Worm (Caenorhabditis elegans): Measurements from ENCODE around the gene C31G12.3.
A peak's percentile ranks its signal among the peaks of the same experiment; 100 is the strongest.

Gene C31G12.3

DNA sequence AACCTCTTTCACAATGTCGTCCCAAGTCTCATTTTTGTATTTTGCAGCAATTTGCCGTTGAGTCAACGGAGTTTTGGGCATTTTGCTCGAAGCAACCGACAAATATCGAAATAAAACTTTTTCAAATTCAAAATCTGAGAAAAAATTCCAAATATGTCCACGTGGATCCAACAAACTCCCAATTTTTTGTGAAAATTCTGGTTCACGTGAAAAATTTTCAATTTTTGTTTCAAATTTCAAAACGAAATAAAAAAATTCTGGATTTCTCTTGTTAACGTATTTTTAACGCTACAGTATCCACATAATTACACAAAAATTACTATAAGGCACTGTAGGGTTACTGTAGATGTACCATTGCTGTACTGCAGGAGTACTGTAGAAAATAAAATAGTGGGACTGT, 23.8 kb upstream of the C31G12.3 start, which contains the start of gene C14A6.13:
C14A6.13 (minus strand) TSS at position 101 of the 400 bp plus-strand sequence.
- TF ChIP-seq klf-2 (GFP tag; conservative IDR thresholded peaks at IDR 0.05), result no peak
- TF ChIP-seq tab-1 (GFP tag; IDR thresholded peaks at IDR 0.05), result no peak
- TF ChIP-seq ztf-23 (GFP tag; IDR thresholded peaks at IDR 0.05), result no peak
- no peak for TF ChIP-seq flt-1 (GFP tag; IDR thresholded peaks at IDR 0.05)
- no peak for TF ChIP-seq cog-1 (tag; optimal IDR thresholded peaks at IDR 0.05)
- TF ChIP-seq ztf-29 (GFP tag; IDR thresholded peaks at IDR 0.05), result no peak
- no peak for TF ChIP-seq ref-1 (GFP tag; conservative IDR thresholded peaks at IDR 0.05)
- TF ChIP-seq med-1 (GFP tag; optimal IDR thresholded peaks at IDR 0.05; ENCODE audit: insufficient read depth), result no peak
- no peak for TF ChIP-seq T22C8.4 (GFP tag; IDR thresholded peaks at IDR 0.05)

DNA sequence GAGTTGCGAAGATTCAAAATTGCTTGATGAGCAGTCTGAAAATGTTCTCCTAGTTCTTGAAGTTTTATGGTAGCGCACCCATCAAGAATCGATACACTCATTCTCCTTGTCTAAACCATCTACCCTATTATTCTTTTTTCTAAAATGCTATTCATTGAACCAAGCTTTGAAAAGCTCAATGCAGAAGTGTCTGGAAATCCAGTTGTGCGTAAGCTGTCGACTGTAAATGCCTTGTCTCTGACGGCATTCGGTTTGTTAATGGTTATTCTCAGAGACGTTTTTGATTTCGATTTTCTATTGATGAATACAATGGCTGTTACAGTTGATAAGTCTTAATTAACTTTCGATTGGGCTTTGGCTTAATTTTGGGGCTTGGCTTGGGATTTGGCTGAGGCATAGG, 22.4 kb upstream of the C31G12.3 start, which contains the start of gene C14A6.12:
C14A6.12 (minus strand) TSS at position 101 of the 400 bp plus-strand sequence.
- TF ChIP-seq med-1 (GFP tag; optimal IDR thresholded peaks at IDR 0.05; ENCODE audit: insufficient read depth), result no peak
- no peak for TF ChIP-seq ztf-23 (GFP tag; IDR thresholded peaks at IDR 0.05)
- no peak for TF ChIP-seq cog-1 (tag; optimal IDR thresholded peaks at IDR 0.05)
- TF ChIP-seq flt-1 (GFP tag; IDR thresholded peaks at IDR 0.05), result no peak
- TF ChIP-seq ztf-29 (GFP tag; IDR thresholded peaks at IDR 0.05), result no peak
- TF ChIP-seq T22C8.4 (GFP tag; IDR thresholded peaks at IDR 0.05), result no peak
- no peak for TF ChIP-seq tab-1 (GFP tag; IDR thresholded peaks at IDR 0.05)
- TF ChIP-seq klf-2 (GFP tag; conservative IDR thresholded peaks at IDR 0.05), result no peak
- TF ChIP-seq ref-1 (GFP tag; conservative IDR thresholded peaks at IDR 0.05), result no peak

- TF ChIP-seq ztf-29 (GFP tag; IDR thresholded peaks at IDR 0.05) (no peak), ztf-23 (GFP tag; IDR thresholded peaks at IDR 0.05) (no peak), tab-1 (GFP tag; IDR thresholded peaks at IDR 0.05) (no peak), T22C8.4 (GFP tag; IDR thresholded peaks at IDR 0.05) (no peak)
Measured at ce11 chrV:18163434-18163833, 21.6 kb upstream of the C31G12.3 start.

- TF ChIP-seq flt-1 (GFP tag; IDR thresholded peaks at IDR 0.05), result no peak
- TF ChIP-seq klf-2 (GFP tag; conservative IDR thresholded peaks at IDR 0.05), result no peak
- TF ChIP-seq ztf-29 (GFP tag; IDR thresholded peaks at IDR 0.05), result no peak
- no peak for TF ChIP-seq ref-1 (GFP tag; conservative IDR thresholded peaks at IDR 0.05)
- no peak for TF ChIP-seq cog-1 (tag; optimal IDR thresholded peaks at IDR 0.05)
- no peak for TF ChIP-seq ztf-23 (GFP tag; IDR thresholded peaks at IDR 0.05)
- TF ChIP-seq tab-1 (GFP tag; IDR thresholded peaks at IDR 0.05), result no peak
- TF ChIP-seq T22C8.4 (GFP tag; IDR thresholded peaks at IDR 0.05), result no peak
- no peak for TF ChIP-seq med-1 (GFP tag; optimal IDR thresholded peaks at IDR 0.05; ENCODE audit: insufficient read depth)
Measured at ce11 chrV:18164758-18165157, 20.3 kb upstream of the C31G12.3 start, which contains the start of gene C14A6.5. C14A6.5 (minus strand) TSS chrV:18164858.

ce11 chrV:18167161-18167560, 17.8 kb upstream of the C31G12.3 start, which contains the start of gene C14A6.6:
C14A6.6 (minus strand) TSS chrV:18167261.
- TF ChIP-seq klf-2 (GFP tag; conservative IDR thresholded peaks at IDR 0.05) (no peak), T22C8.4 (GFP tag; IDR thresholded peaks at IDR 0.05) (no peak), med-1 (GFP tag; optimal IDR thresholded peaks at IDR 0.05; ENCODE audit: insufficient read depth) (no peak), ztf-29 (GFP tag; IDR thresholded peaks at IDR 0.05) (no peak), ztf-23 (GFP tag; IDR thresholded peaks at IDR 0.05) (no peak), flt-1 (GFP tag; IDR thresholded peaks at IDR 0.05) (no peak), cog-1 (tag; optimal IDR thresholded peaks at IDR 0.05) (no peak), ref-1 (GFP tag; conservative IDR thresholded peaks at IDR 0.05) (no peak), tab-1 (GFP tag; IDR thresholded peaks at IDR 0.05) (no peak)

DNA sequence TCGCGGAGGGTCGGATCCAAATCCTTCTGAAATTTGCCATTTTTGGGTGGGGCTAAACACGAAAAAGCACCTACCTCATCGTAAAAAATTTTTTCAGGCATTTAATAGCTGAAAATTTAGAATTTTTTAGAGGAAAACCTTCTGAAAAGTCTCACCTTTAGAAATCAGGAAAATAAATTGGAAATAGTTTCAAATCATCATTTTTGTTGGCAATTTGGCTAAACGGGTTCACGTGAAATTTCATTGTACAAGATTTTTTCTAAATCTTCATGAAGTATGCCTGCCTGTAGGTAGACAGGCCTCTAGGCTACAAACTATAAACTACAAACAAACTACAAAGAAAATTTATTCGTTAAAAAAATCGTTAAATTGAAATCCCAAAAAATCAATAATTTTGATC, 16.7 kb upstream of the C31G12.3 start, which contains the start of gene C14A6.7:
C14A6.7 (minus strand) TSS at position 101 of the 400 bp plus-strand sequence.
- no peak for TF ChIP-seq klf-2 (GFP tag; conservative IDR thresholded peaks at IDR 0.05)
- no peak for TF ChIP-seq T22C8.4 (GFP tag; IDR thresholded peaks at IDR 0.05)
- TF ChIP-seq ref-1 (GFP tag; conservative IDR thresholded peaks at IDR 0.05), result no peak
- no peak for TF ChIP-seq med-1 (GFP tag; optimal IDR thresholded peaks at IDR 0.05; ENCODE audit: insufficient read depth)
- no peak for TF ChIP-seq ztf-29 (GFP tag; IDR thresholded peaks at IDR 0.05)
- no peak for TF ChIP-seq tab-1 (GFP tag; IDR thresholded peaks at IDR 0.05)
- TF ChIP-seq ztf-23 (GFP tag; IDR thresholded peaks at IDR 0.05), result no peak

DNA sequence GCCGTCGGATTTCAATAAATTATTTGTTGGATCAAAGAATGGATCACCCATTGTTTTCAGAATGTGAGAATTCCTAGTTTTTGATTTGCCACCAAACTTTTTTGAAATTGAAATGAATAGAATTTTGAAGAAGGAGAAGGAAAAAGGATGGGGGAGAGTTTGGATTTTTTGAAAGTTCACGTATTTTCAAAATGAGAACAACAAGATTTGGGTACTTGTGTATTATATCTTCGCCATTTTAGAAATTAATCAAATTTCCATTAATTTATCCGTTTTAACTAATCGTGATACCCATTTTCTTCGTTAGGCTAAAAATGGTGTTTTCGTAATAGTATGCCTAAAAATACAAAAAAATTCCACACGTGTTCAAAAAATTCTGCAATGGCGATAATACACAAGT, 13.4 kb upstream of the C31G12.3 start, which contains the start of gene C14A6.8:
C14A6.8 (minus strand) TSS at position 101 of the 400 bp plus-strand sequence.
- TF ChIP-seq tab-1 (GFP tag; IDR thresholded peaks at IDR 0.05), result no peak
- TF ChIP-seq med-1 (GFP tag; optimal IDR thresholded peaks at IDR 0.05; ENCODE audit: insufficient read depth), result no peak
- TF ChIP-seq ztf-29 (GFP tag; IDR thresholded peaks at IDR 0.05), result no peak
- no peak for TF ChIP-seq cog-1 (tag; optimal IDR thresholded peaks at IDR 0.05)
- TF ChIP-seq flt-1 (GFP tag; IDR thresholded peaks at IDR 0.05), result no peak
- no peak for TF ChIP-seq ref-1 (GFP tag; conservative IDR thresholded peaks at IDR 0.05)
- no peak for TF ChIP-seq ztf-23 (GFP tag; IDR thresholded peaks at IDR 0.05)
- TF ChIP-seq klf-2 (GFP tag; conservative IDR thresholded peaks at IDR 0.05), result no peak
- no peak for TF ChIP-seq T22C8.4 (GFP tag; IDR thresholded peaks at IDR 0.05)

ce11 chrV:18174951-18175350, 10.1 kb upstream of the C31G12.3 start:
- TF ChIP-seq T22C8.4 (GFP tag; IDR thresholded peaks at IDR 0.05), result 0 out of 2 replicates have a peak, but pooled peaks have one; percentile 28
- TF ChIP-seq ztf-23 (GFP tag; IDR thresholded peaks at IDR 0.05), result 0 out of 2 replicates have a peak, but pooled peaks have one; percentile 47

ce11 chrV:18178659-18179058, 6.4 kb upstream of the C31G12.3 start, which contains the start of gene C31G12.4:
C31G12.4 (minus strand) TSS chrV:18178759.
- no peak for TF ChIP-seq ref-1 (GFP tag; conservative IDR thresholded peaks at IDR 0.05)
- TF ChIP-seq tab-1 (GFP tag; IDR thresholded peaks at IDR 0.05), result no peak
- no peak for TF ChIP-seq flt-1 (GFP tag; IDR thresholded peaks at IDR 0.05)
- no peak for TF ChIP-seq med-1 (GFP tag; optimal IDR thresholded peaks at IDR 0.05; ENCODE audit: insufficient read depth)
- no peak for TF ChIP-seq ztf-29 (GFP tag; IDR thresholded peaks at IDR 0.05)
- TF ChIP-seq T22C8.4 (GFP tag; IDR thresholded peaks at IDR 0.05), result no peak
- TF ChIP-seq cog-1 (tag; optimal IDR thresholded peaks at IDR 0.05), result no peak
- TF ChIP-seq klf-2 (GFP tag; conservative IDR thresholded peaks at IDR 0.05), result no peak
- no peak for TF ChIP-seq ztf-23 (GFP tag; IDR thresholded peaks at IDR 0.05)

ce11 chrV:18179663-18180062, 5.3 kb upstream of the C31G12.3 start, which contains the start of gene C31G12.1:
C31G12.1 (plus strand) TSS chrV:18179963.
- TF ChIP-seq ztf-29 (GFP tag; IDR thresholded peaks at IDR 0.05) (no peak), klf-2 (GFP tag; conservative IDR thresholded peaks at IDR 0.05) (no peak), ztf-23 (GFP tag; IDR thresholded peaks at IDR 0.05) (no peak), flt-1 (GFP tag; IDR thresholded peaks at IDR 0.05) (no peak), cog-1 (tag; optimal IDR thresholded peaks at IDR 0.05) (no peak), tab-1 (GFP tag; IDR thresholded peaks at IDR 0.05) (no peak), T22C8.4 (GFP tag; IDR thresholded peaks at IDR 0.05) (no peak), med-1 (GFP tag; optimal IDR thresholded peaks at IDR 0.05; ENCODE audit: insufficient read depth) (no peak), ref-1 (GFP tag; conservative IDR thresholded peaks at IDR 0.05) (no peak)
